Fruit fly (Drosophila melanogaster): ENCODE measurements around the gene CG31460.
A peak's percentile ranks its signal among the peaks of the same experiment; 100 is the strongest.

CG31460 gene

DNA sequence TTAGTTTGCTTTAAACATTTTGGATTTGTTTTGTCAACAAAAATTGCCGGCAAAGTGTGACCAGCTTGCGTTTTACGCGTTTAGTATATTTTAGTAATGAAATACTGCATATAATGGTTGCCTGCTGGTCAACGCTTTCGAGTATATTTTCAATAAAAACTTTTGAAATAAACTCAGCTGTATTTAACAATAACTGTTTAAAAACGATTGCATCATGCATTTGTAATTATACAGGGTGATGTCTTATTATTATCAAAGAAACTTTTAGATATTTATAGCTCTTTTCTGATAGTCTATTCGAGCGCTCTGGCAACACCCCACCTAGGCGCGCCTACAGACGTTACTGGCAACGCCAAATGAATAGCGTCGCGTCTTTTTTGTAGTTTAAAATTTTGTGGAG, 1.3 kb downstream of the CG31460 start, which contains the start of gene Cenp-C (continued):
- TF ChIP-seq gcm2 (GFP tag; optimal IDR thresholded peaks at IDR 0.05) (no peak), pum (GFP tag; optimal IDR thresholded peaks at IDR 0.05) (peak; percentile 45), Dp (GFP tag; optimal IDR thresholded peaks at IDR 0.05) (peak; percentile 70), zfh1 (GFP tag; IDR thresholded peaks at IDR 0.05) (0 out of 3 replicates have a peak, but pooled peaks have one; percentile 25), CG14710 (tag; optimal IDR thresholded peaks at IDR 0.05) (peak; percentile 60), Abd-B (GFP tag; optimal IDR thresholded peaks at IDR 0.05) (peak; percentile 55), MBD-R2 (GFP tag; IDR thresholded peaks at IDR 0.05) (peak; percentile 80), ind (GFP tag; optimal IDR thresholded peaks at IDR 0.05) (peak; percentile 44), Scr (GFP tag; IDR thresholded peaks at IDR 0.05; ENCODE audit: partially characterized antibody) (peak; percentile 49; the same call in 1 of the 2 replicates), vvl (GFP tag; IDR thresholded peaks at IDR 0.05) (0 out of 2 replicates have a peak, but pooled peaks have one; percentile 29), pnt (GFP tag; optimal IDR thresholded peaks at IDR 0.05) (no peak), Optix (GFP tag; IDR thresholded peaks at IDR 0.05) (no peak), exex (tag; optimal IDR thresholded peaks at IDR 0.05) (no peak), pzg (GFP tag; optimal IDR thresholded peaks at IDR 0.05) (peak; percentile 66), gro (GFP tag; optimal IDR thresholded peaks at IDR 0.05) (peak; percentile 53), Ets97D (GFP tag; optimal IDR thresholded peaks at IDR 0.05) (peak; percentile 72), Max (GFP tag; optimal IDR thresholded peaks at IDR 0.05) (peak; percentile 36), row (GFP tag; IDR thresholded peaks at IDR 0.05) (peak; percentile 71; the same call in 2 of the 3 replicates), CHES-1-like (GFP tag; optimal IDR thresholded peaks at IDR 0.05) (peak; percentile 41), Blimp-1 (GFP tag; optimal IDR thresholded peaks at IDR 0.05) (no peak), CG12391 (tag; optimal IDR thresholded peaks at IDR 0.05) (peak; percentile 39), CG8924 (tag; optimal IDR thresholded peaks at IDR 0.05) (no peak), CG7357 (GFP tag; IDR thresholded peaks at IDR 0.05) (no peak), Sin3A (optimal IDR thresholded peaks at IDR 0.05) (peak; percentile 84), NFAT (GFP tag; IDR thresholded peaks at IDR 0.05) (0 out of 2 replicates have a peak, but pooled peaks have one; percentile 17), Trl (optimal IDR thresholded peaks at IDR 0.05) (no peak), Trl (GFP tag; optimal IDR thresholded peaks at IDR 0.05) (peak; percentile 11), Spps (tag; optimal IDR thresholded peaks at IDR 0.05) (no peak), CG10543 (GFP tag; optimal IDR thresholded peaks at IDR 0.05) (no peak), ro (GFP tag; IDR thresholded peaks at IDR 0.05) (no peak), CG10274 (GFP tag; optimal IDR thresholded peaks at IDR 0.05) (no peak), bab2 (GFP tag; optimal IDR thresholded peaks at IDR 0.05) (peak; percentile 33), cwo (GFP tag; optimal IDR thresholded peaks at IDR 0.05) (no peak), chn (GFP tag; optimal IDR thresholded peaks at IDR 0.05) (peak; percentile 24), CG32772 (GFP tag; IDR thresholded peaks at IDR 0.05) (no peak), Chrac-16 (GFP tag; optimal IDR thresholded peaks at IDR 0.05) (peak; percentile 14), sob (GFP tag; IDR thresholded peaks at IDR 0.05) (no peak), CG10979 (tag; optimal IDR thresholded peaks at IDR 0.05) (no peak), Meics (GFP tag; optimal IDR thresholded peaks at IDR 0.05) (no peak), tin (GFP tag; optimal IDR thresholded peaks at IDR 0.05) (peak; percentile 33), Bteb2 (GFP tag; optimal IDR thresholded peaks at IDR 0.05) (peak; percentile 18), disco-r (GFP tag; optimal IDR thresholded peaks at IDR 0.05) (no peak), zen (tag; optimal IDR thresholded peaks at IDR 0.05) (peak; percentile 17), CG13296 (GFP tag; optimal IDR thresholded peaks at IDR 0.05) (no peak), p53 (GFP tag; optimal IDR thresholded peaks at IDR 0.05) (no peak), Asciz (GFP tag; optimal IDR thresholded peaks at IDR 0.05) (no peak), Dll (GFP tag; IDR thresholded peaks at IDR 0.05; ENCODE audit: partially characterized antibody) (peak; percentile 47; the same call in 1 of the 4 replicates), ab (GFP tag; optimal IDR thresholded peaks at IDR 0.05) (no peak), CG15514 (GFP tag; optimal IDR thresholded peaks at IDR 0.05) (peak; percentile 53), CG8388 (GFP tag; optimal IDR thresholded peaks at IDR 0.05) (no peak), CG4424 (GFP tag; optimal IDR thresholded peaks at IDR 0.05) (peak; percentile 35), tx (GFP tag; optimal IDR thresholded peaks at IDR 0.05) (peak; percentile 18)
